Fruit fly (Drosophila melanogaster): Measurements from ENCODE around the gene mamo.
"Not testable (repeated sequence)": the region's sequence is repeated elsewhere in the genome, so short reads cannot be mapped to it uniquely, and the experiment has no call there.

The mamo gene

dm6 chrX:14014678-14015444, 24.5 kb upstream of the mamo start (continued):
- TF ChIP-seq knrl (GFP tag; IDR thresholded peaks at IDR 0.05; ENCODE audit: partially characterized antibody) (peak; percentile 57; the same call in 2 of the 3 replicates), pros (GFP tag; optimal IDR thresholded peaks at IDR 0.05) (peak; percentile 48), vnd (GFP tag; IDR thresholded peaks at IDR 0.05; ENCODE audit: partially characterized antibody) (peak; percentile 62), Bgb (GFP tag; IDR thresholded peaks at IDR 0.05; ENCODE audit: partially characterized antibody) (peak; percentile 80), CG18262 (tag; optimal IDR thresholded peaks at IDR 0.05) (no peak), unc-4 (GFP tag; IDR thresholded peaks at IDR 0.05; ENCODE audit: partially characterized antibody) (0 out of 2 replicates have a peak, but pooled peaks have one; percentile 23), CG18764 (GFP tag; optimal IDR thresholded peaks at IDR 0.05) (no peak), Dll (GFP tag; IDR thresholded peaks at IDR 0.05; ENCODE audit: partially characterized antibody) (peak; percentile 38; the same call in 1 of the 4 replicates), CG7963 (GFP tag; IDR thresholded peaks at IDR 0.05; ENCODE audit: partially characterized antibody) (peak; percentile 72), nerfin-2 (GFP tag; IDR thresholded peaks at IDR 0.05; ENCODE audit: partially characterized antibody) (peak; percentile 63; the same call in 1 of the 2 replicates), Opbp (GFP tag; IDR thresholded peaks at IDR 0.05; ENCODE audit: partially characterized antibody) (peak; percentile 85; the same call in 2 of the 3 replicates)

DNA sequence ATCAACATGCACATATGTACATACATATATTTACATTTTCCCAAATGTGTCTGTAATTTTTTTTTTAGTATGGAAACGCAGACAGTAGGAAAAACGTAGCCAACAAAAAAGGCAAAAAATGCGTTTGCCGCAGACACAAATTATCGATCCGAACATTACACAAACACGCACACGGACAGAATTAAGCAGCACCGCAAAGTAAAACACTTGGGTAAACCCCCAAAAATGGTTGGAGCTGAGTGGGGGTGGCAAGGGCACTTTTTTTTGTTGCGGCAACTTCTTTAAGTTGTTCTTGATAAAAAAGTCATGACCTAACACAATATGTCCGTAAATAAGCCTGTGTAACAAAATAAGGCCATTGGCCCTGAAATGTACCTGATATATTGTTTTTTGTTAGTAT, 23.9 kb upstream of the mamo start:
- TF ChIP-seq nerfin-2 (GFP tag; IDR thresholded peaks at IDR 0.05; ENCODE audit: partially characterized antibody) (no peak), onecut (GFP tag; IDR thresholded peaks at IDR 0.05) (peak; percentile 77)

- not testable (repeated sequence) for TF ChIP-seq CG7839 (tag; optimal IDR thresholded peaks at IDR 0.05); Dll (GFP tag; IDR thresholded peaks at IDR 0.05; ENCODE audit: partially characterized antibody); Hr39 (optimal IDR thresholded peaks at IDR 0.05)
Observed at dm6 chrX:13999910-14000309, 9.6 kb upstream of the mamo start, which contains the start of gene Ste12DOR. Ste12DOR (plus strand) TSS chrX:14000210.

dm6 chrX:13996724-13997281, 6.5 kb upstream of the mamo start:
- TF ChIP-seq CG17385 (GFP tag; optimal IDR thresholded peaks at IDR 0.05) (peak; percentile 56), cg (GFP tag; optimal IDR thresholded peaks at IDR 0.05) (peak; percentile 37), CG16779 (GFP tag; IDR thresholded peaks at IDR 0.05) (no peak), CG16813 (GFP tag; IDR thresholded peaks at IDR 0.05; ENCODE audit: partially characterized antibody) (no peak), pros (GFP tag; optimal IDR thresholded peaks at IDR 0.05) (peak; percentile 17), ken (GFP tag; IDR thresholded peaks at IDR 0.05) (no peak), tx (GFP tag; optimal IDR thresholded peaks at IDR 0.05) (no peak), psq (GFP tag; optimal IDR thresholded peaks at IDR 0.05) (peak; percentile 48), bsh (GFP tag; optimal IDR thresholded peaks at IDR 0.05) (no peak), CG32532 (GFP tag; IDR thresholded peaks at IDR 0.05) (no peak), Six4 (GFP tag; optimal IDR thresholded peaks at IDR 0.05) (no peak), CG15011 (GFP tag; optimal IDR thresholded peaks at IDR 0.05) (no peak), E2f2 (GFP tag; IDR thresholded peaks at IDR 0.05) (no peak), CoRest (tag; optimal IDR thresholded peaks at IDR 0.05) (no peak), crol (GFP tag; IDR thresholded peaks at IDR 0.05) (peak; percentile 52), sc (optimal IDR thresholded peaks at IDR 0.05) (no peak), sc (GFP tag; optimal IDR thresholded peaks at IDR 0.05) (no peak), ara (GFP tag; IDR thresholded peaks at IDR 0.05) (no peak), MESR4 (GFP tag; optimal IDR thresholded peaks at IDR 0.05) (no peak), chinmo (GFP tag; IDR thresholded peaks at IDR 0.05; ENCODE audit: partially characterized antibody) (peak; percentile 66; the same call in 1 of the 4 replicates), odd (GFP tag; optimal IDR thresholded peaks at IDR 0.05) (no peak), Hr78 (GFP tag; optimal IDR thresholded peaks at IDR 0.05) (no peak), Ets65A (GFP tag) (peak; percentile 55), trh (GFP tag; optimal IDR thresholded peaks at IDR 0.05) (no peak), ro (GFP tag; IDR thresholded peaks at IDR 0.05) (no peak), onecut (GFP tag; IDR thresholded peaks at IDR 0.05) (peak; percentile 90), Hand (GFP tag; optimal IDR thresholded peaks at IDR 0.05) (no peak), CG15479 (GFP tag; optimal IDR thresholded peaks at IDR 0.05) (no peak), crc (GFP tag; optimal IDR thresholded peaks at IDR 0.05) (no peak), gsb (GFP tag; IDR thresholded peaks at IDR 0.05) (no peak)

Measured in whole organism, embryonic.